Fruit fly (Drosophila melanogaster): ENCODE measurements around the gene GatC.

GatC gene

DNA sequence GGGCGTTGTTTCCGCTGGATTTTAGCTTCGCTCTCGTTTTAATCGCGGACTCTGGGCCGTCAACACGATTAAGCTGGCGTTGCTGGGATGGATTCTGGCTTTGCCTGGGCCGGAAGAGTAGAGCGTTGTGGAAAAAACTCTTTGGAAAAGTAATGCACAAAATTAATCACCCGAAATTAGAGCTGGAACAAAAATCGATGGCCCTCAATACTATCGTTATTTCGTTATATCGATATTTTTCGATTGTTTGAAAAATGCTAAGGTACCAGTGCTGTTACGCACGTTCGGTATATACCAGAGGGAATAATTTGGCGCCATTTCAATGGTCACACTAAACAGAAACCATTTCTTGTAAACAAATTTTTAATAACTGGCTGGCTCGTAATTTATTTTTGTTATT is 3.4 kb downstream of the GatC start, which contains the start of the genes Arpc1 and Orc5 (continued):
- TF ChIP-seq CG10462 (GFP tag; optimal IDR thresholded peaks at IDR 0.05), result no peak
- no peak for TF ChIP-seq CG18619 (GFP tag; optimal IDR thresholded peaks at IDR 0.05)
- no peak for TF ChIP-seq ac (GFP tag; optimal IDR thresholded peaks at IDR 0.05)
- peak; percentile 96 for TF ChIP-seq BEAF-32 (GFP tag; optimal IDR thresholded peaks at IDR 0.05)
- no peak for TF ChIP-seq CG4360 (GFP tag; IDR thresholded peaks at IDR 0.05)
- no peak for TF ChIP-seq her (GFP tag; optimal IDR thresholded peaks at IDR 0.05)
- no peak for TF ChIP-seq odd (GFP tag; optimal IDR thresholded peaks at IDR 0.05)
- TF ChIP-seq zfh1 (GFP tag; IDR thresholded peaks at IDR 0.05), result no peak
- peak; percentile 82 for TF ChIP-seq YL-1 (GFP tag; optimal IDR thresholded peaks at IDR 0.05)
- no peak for TF ChIP-seq Taf1 (GFP tag; IDR thresholded peaks at IDR 0.05)
- no peak for TF ChIP-seq sob (GFP tag; IDR thresholded peaks at IDR 0.05)
- TF ChIP-seq gcm (GFP tag; optimal IDR thresholded peaks at IDR 0.05), result no peak
- TF ChIP-seq dmrt99B (tag; optimal IDR thresholded peaks at IDR 0.05), result no peak
- TF ChIP-seq NFAT (GFP tag; IDR thresholded peaks at IDR 0.05), result no peak
- no peak for TF ChIP-seq croc (GFP tag; conservative IDR thresholded peaks at IDR 0.05)
- no peak for TF ChIP-seq CG6765 (GFP tag; optimal IDR thresholded peaks at IDR 0.05)
- no peak for TF ChIP-seq CG17802 (tag; optimal IDR thresholded peaks at IDR 0.05)
- TF ChIP-seq Stat92E (GFP tag; optimal IDR thresholded peaks at IDR 0.05), result no peak
- TF ChIP-seq btn (GFP tag; optimal IDR thresholded peaks at IDR 0.05), result no peak
- TF ChIP-seq Drgx (GFP tag; IDR thresholded peaks at IDR 0.05), result no peak
- TF ChIP-seq ssp (GFP tag; IDR thresholded peaks at IDR 0.05), result no peak
- TF ChIP-seq HmgZ (tag; optimal IDR thresholded peaks at IDR 0.05), result peak; percentile 67

- TF ChIP-seq amos (GFP tag; IDR thresholded peaks at IDR 0.05; ENCODE audit: partially characterized antibody) (0 out of 2 replicates have a peak, but pooled peaks have one; percentile 8), Dp (GFP tag; optimal IDR thresholded peaks at IDR 0.05) (peak; percentile 38), CG9797 (GFP tag; optimal IDR thresholded peaks at IDR 0.05) (peak; percentile 64), CG34224 (GFP tag; IDR thresholded peaks at IDR 0.05; ENCODE audit: partially characterized antibody) (peak; percentile 20; the same call in 1 of the 3 replicates), CG10431 (GFP tag; optimal IDR thresholded peaks at IDR 0.05) (no peak), ranshi (GFP tag; IDR thresholded peaks at IDR 0.05) (no peak), dan (GFP tag; IDR thresholded peaks at IDR 0.05) (no peak), bowl (GFP tag; IDR thresholded peaks at IDR 0.05) (no peak), tll (GFP tag; optimal IDR thresholded peaks at IDR 0.05) (no peak), BEAF-32 (GFP tag; optimal IDR thresholded peaks at IDR 0.05) (peak; percentile 28), CG3407 (GFP tag; optimal IDR thresholded peaks at IDR 0.05) (no peak), CG13287 (GFP tag; IDR thresholded peaks at IDR 0.05; ENCODE audit: partially characterized antibody) (peak; percentile 28; the same call in 1 of the 2 replicates), CG10543 (GFP tag; optimal IDR thresholded peaks at IDR 0.05) (no peak), CG6791 (GFP tag; IDR thresholded peaks at IDR 0.05; ENCODE audit: partially characterized antibody) (no peak), Opbp (GFP tag; IDR thresholded peaks at IDR 0.05; ENCODE audit: partially characterized antibody) (no peak), pzg (GFP tag; optimal IDR thresholded peaks at IDR 0.05) (peak; percentile 29), h (optimal IDR thresholded peaks at IDR 0.05) (no peak), ssp (GFP tag; IDR thresholded peaks at IDR 0.05) (no peak), gfzf (GFP tag; optimal IDR thresholded peaks at IDR 0.05) (peak; percentile 66), Myb (GFP tag; optimal IDR thresholded peaks at IDR 0.05) (peak; percentile 81), YL-1 (GFP tag; optimal IDR thresholded peaks at IDR 0.05) (peak; percentile 24), CG2116 (GFP tag; optimal IDR thresholded peaks at IDR 0.05) (peak; percentile 12), CG4707 (GFP tag; optimal IDR thresholded peaks at IDR 0.05) (no peak), Stat92E (GFP tag; optimal IDR thresholded peaks at IDR 0.05) (no peak), CG9609 (GFP tag; optimal IDR thresholded peaks at IDR 0.05) (no peak), MESR4 (GFP tag; optimal IDR thresholded peaks at IDR 0.05) (peak; percentile 14), zfh2 (GFP tag; optimal IDR thresholded peaks at IDR 0.05) (no peak), CG3726 (GFP tag; IDR thresholded peaks at IDR 0.05) (no peak), Dll (GFP tag; IDR thresholded peaks at IDR 0.05; ENCODE audit: partially characterized antibody) (no peak), esg (GFP tag; conservative IDR thresholded peaks at IDR 0.05) (no peak), vnd (GFP tag; IDR thresholded peaks at IDR 0.05; ENCODE audit: partially characterized antibody) (no peak), CG7928 (GFP tag; optimal IDR thresholded peaks at IDR 0.05) (no peak)
These were observed 5.3 kb downstream of the GatC start, which contains the start of gene PolG1 for dm6 chr2L:13827557-13827956. PolG1 (minus strand) TSS chr2L:13827772.
